Fruit fly (Drosophila melanogaster): ENCODE results near the gene CG31975.
A peak's percentile ranks its signal among the peaks of the same experiment; 100 is the strongest.

The CG31975 gene

DNA sequence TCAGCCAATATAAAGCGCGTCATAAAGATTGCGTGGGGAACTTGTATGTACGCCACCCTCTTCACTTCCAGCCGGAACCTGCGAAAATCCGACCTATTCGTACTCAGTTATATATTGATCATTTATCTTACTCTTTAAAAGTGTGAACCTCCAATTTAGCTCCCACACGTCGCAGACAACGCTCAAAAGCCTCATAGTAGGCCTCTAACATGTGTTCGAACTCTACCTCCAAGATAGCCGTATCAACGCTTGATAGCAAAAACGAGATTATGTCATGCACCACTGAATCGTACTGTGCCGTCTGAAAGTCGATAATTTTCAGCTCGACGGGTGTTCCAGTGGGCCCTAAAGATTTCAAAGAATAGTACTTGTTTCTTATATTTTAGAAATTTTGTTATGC lies 1.2 kb downstream of the CG31975 start (continued):
- TF ChIP-seq CG7987 (GFP tag; optimal IDR thresholded peaks at IDR 0.05) (no peak), CG4617 (GFP tag; optimal IDR thresholded peaks at IDR 0.05; ENCODE audit: borderline replicate concordance) (no peak), Adf1 (GFP tag; IDR thresholded peaks at IDR 0.05) (no peak), CG12744 (GFP tag; optimal IDR thresholded peaks at IDR 0.05) (no peak), Hmr (GFP tag; optimal IDR thresholded peaks at IDR 0.05) (peak; percentile 41), CG11398 (GFP tag; optimal IDR thresholded peaks at IDR 0.05) (no peak), Fer1 (GFP tag; optimal IDR thresholded peaks at IDR 0.05) (peak; percentile 44), ac (GFP tag; optimal IDR thresholded peaks at IDR 0.05) (no peak), Ptx1 (GFP tag; IDR thresholded peaks at IDR 0.05) (no peak), Neu2 (GFP tag; optimal IDR thresholded peaks at IDR 0.05; ENCODE audit: borderline replicate concordance) (no peak), Stat92E (GFP tag; optimal IDR thresholded peaks at IDR 0.05) (no peak), CG34376 (GFP tag; optimal IDR thresholded peaks at IDR 0.05) (peak; percentile 79), CG5180 (GFP tag; optimal IDR thresholded peaks at IDR 0.05) (peak; percentile 52), CG12104 (GFP tag; optimal IDR thresholded peaks at IDR 0.05) (no peak), bowl (GFP tag; IDR thresholded peaks at IDR 0.05) (no peak), tap (tag; optimal IDR thresholded peaks at IDR 0.05) (no peak), lmd (GFP tag; IDR thresholded peaks at IDR 0.05) (no peak), lab (GFP tag; optimal IDR thresholded peaks at IDR 0.05) (peak; percentile 46), Ets65A (GFP tag) (no peak), CG6689 (GFP tag; IDR thresholded peaks at IDR 0.05) (no peak), CG14441 (GFP tag; IDR thresholded peaks at IDR 0.05) (no peak), CG13894 (tag; optimal IDR thresholded peaks at IDR 0.05) (peak; percentile 77), lbe (GFP tag; optimal IDR thresholded peaks at IDR 0.05) (peak; percentile 7), Ada2b (GFP tag; IDR thresholded peaks at IDR 0.05) (no peak), ci (GFP tag; IDR thresholded peaks at IDR 0.05) (peak; percentile 46; the same call in 1 of the 3 replicates), CG15514 (GFP tag; optimal IDR thresholded peaks at IDR 0.05) (peak; percentile 23), CG1832 (GFP tag; optimal IDR thresholded peaks at IDR 0.05) (no peak), Dek (tag; optimal IDR thresholded peaks at IDR 0.05) (no peak), CG2678 (tag; optimal IDR thresholded peaks at IDR 0.05) (peak; percentile 27), CG14860 (GFP tag; IDR thresholded peaks at IDR 0.05; ENCODE audit: partially characterized antibody) (no peak), CG18599 (GFP tag; optimal IDR thresholded peaks at IDR 0.05) (peak; percentile 8), Hey (tag; optimal IDR thresholded peaks at IDR 0.05) (peak; percentile 40), CG6254 (GFP tag; optimal IDR thresholded peaks at IDR 0.05) (no peak), caup (GFP tag; optimal IDR thresholded peaks at IDR 0.05; ENCODE audit: severe bottlenecking) (peak; percentile 24), mirr (GFP tag; optimal IDR thresholded peaks at IDR 0.05) (peak; percentile 69), sug (tag; optimal IDR thresholded peaks at IDR 0.05) (peak; percentile 94), CG8388 (GFP tag; optimal IDR thresholded peaks at IDR 0.05) (no peak), ro (GFP tag; IDR thresholded peaks at IDR 0.05) (no peak), sens (GFP tag) (peak; percentile 22), grn (GFP tag; optimal IDR thresholded peaks at IDR 0.05) (peak; percentile 66), Med (GFP tag) (peak; percentile 59), chinmo (GFP tag; IDR thresholded peaks at IDR 0.05; ENCODE audit: partially characterized antibody) (0 out of 4 replicates have a peak, but pooled peaks have one; percentile 25), GATAe (GFP tag; conservative IDR thresholded peaks at IDR 0.05) (0 out of 2 replicates have a peak, but pooled peaks have one; percentile 26), slbo (GFP tag; IDR thresholded peaks at IDR 0.05) (no peak), cwo (GFP tag; optimal IDR thresholded peaks at IDR 0.05) (peak; percentile 68), Rx (GFP tag; IDR thresholded peaks at IDR 0.05) (no peak), CG13296 (GFP tag; optimal IDR thresholded peaks at IDR 0.05) (peak; percentile 40)
